Worm (Caenorhabditis elegans): ENCODE data around the gene F20D1.3.
A peak's percentile ranks its signal among the peaks of the same experiment; 100 is the strongest.

Gene F20D1.3

DNA sequence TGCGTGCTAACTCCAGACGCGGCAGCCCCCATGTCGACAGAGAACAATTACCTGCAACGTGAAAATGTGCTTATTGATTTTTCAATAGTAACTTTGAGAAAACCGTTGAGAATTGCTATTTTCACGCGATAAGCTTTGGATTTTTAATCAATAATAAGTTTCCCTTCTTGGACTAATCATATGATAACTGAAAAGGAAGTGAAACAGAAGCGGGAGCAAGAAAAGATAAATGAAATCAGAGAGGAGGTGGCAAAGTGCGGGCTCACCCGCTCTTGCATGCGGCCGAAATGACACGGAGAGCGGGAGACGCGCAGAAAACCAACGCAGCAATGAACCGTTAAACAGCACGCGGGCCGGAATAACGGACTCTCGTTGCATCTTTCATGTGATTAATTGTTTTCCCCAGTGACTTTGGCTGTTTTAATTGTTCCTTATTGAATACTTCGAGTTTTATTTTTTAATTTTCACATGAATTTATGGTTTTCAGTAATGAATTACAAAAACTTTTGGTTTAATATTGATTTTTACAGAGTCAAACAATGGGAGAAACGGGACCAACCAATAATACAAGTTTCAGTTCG lies 5.6 kb upstream of the F20D1.3 start, which contains the start of the genes flwr-1 and tbc-1 (continued):
- no peak for TF ChIP-seq ceh-88 (GFP tag; IDR thresholded peaks at IDR 0.05)
- TF ChIP-seq nhr-84 (tag; optimal IDR thresholded peaks at IDR 0.05), result no peak
- TF ChIP-seq snpc-4 (tag; optimal IDR thresholded peaks at IDR 0.05), result peak; percentile 18
- no peak for TF ChIP-seq mab-9 (GFP tag; IDR thresholded peaks at IDR 0.05)
- peak; percentile 38 for TF ChIP-seq nhr-47 (tag; optimal IDR thresholded peaks at IDR 0.05)
- TF ChIP-seq ztf-11 (tag; optimal IDR thresholded peaks at IDR 0.05), result no peak
- no peak for TF ChIP-seq hpl-2 (GFP tag; optimal IDR thresholded peaks at IDR 0.05)
- TF ChIP-seq Y116A8C.19 (tag; optimal IDR thresholded peaks at IDR 0.05; ENCODE audit: borderline replicate concordance), result no peak
- no peak for TF ChIP-seq fkh-4 (tag; optimal IDR thresholded peaks at IDR 0.05; ENCODE audit: borderline replicate concordance)
- peak; percentile 17 for TF ChIP-seq nhr-20 (tag; optimal IDR thresholded peaks at IDR 0.05)
- TF ChIP-seq egl-13 (tag; optimal IDR thresholded peaks at IDR 0.05), result no peak
- no peak for TF ChIP-seq efl-1 (optimal IDR thresholded peaks at IDR 0.05)
- peak in 1 of 2 experiments; percentile 59 for TF ChIP-seq efl-1 (GFP tag; optimal IDR thresholded peaks at IDR 0.05 in 1 of 2)
- no peak for TF ChIP-seq aha-1 (tag; optimal IDR thresholded peaks at IDR 0.05)
- no peak for TF ChIP-seq ceh-63 (GFP tag; optimal IDR thresholded peaks at IDR 0.05)
- TF ChIP-seq blmp-1 (tag; optimal IDR thresholded peaks at IDR 0.05), result no peak
- no peak for TF ChIP-seq pqm-1 (tag; optimal IDR thresholded peaks at IDR 0.05)
- TF ChIP-seq lin-14 (GFP tag; optimal IDR thresholded peaks at IDR 0.05), result peak; percentile 53
- TF ChIP-seq lin-39 (tag; optimal IDR thresholded peaks at IDR 0.05), result no peak
- no peak for TF ChIP-seq unc-98 (GFP tag; IDR thresholded peaks at IDR 0.05)
- TF ChIP-seq nhr-28 (tag; optimal IDR thresholded peaks at IDR 0.05), result no peak
- TF ChIP-seq nhr-76 (tag; optimal IDR thresholded peaks at IDR 0.05), result no peak
- no peak for TF ChIP-seq C04F5.9 (tag; optimal IDR thresholded peaks at IDR 0.05)
- peak in 1 of 3 experiments; percentile 32 for TF ChIP-seq dpl-1 (GFP tag; optimal IDR thresholded peaks at IDR 0.05)
- peak; percentile 49 for TF ChIP-seq snu-23 (GFP tag; optimal IDR thresholded peaks at IDR 0.05)
- no peak for TF ChIP-seq unc-86 (tag; optimal IDR thresholded peaks at IDR 0.05)
- TF ChIP-seq pag-3 (tag; optimal IDR thresholded peaks at IDR 0.05; ENCODE audit: borderline replicate concordance, insufficient read depth), result no peak
- no peak for TF ChIP-seq elt-3 (tag; optimal IDR thresholded peaks at IDR 0.05)
- no peak for TF ChIP-seq hlh-4 (tag; optimal IDR thresholded peaks at IDR 0.05)
- TF ChIP-seq xbp-1 (tag; optimal IDR thresholded peaks at IDR 0.05), result peak; percentile 41
- no peak for TF ChIP-seq efl-3 (GFP tag; optimal IDR thresholded peaks at IDR 0.05)
- TF ChIP-seq aly-2 (tag; optimal IDR thresholded peaks at IDR 0.05), result no peak

ce11 chrX:14973085-14973484 lies 2.8 kb upstream of the F20D1.3 start:
- TF ChIP-seq skn-1 (tag; optimal IDR thresholded peaks at IDR 0.05) (no peak), ets-5 (GFP tag; IDR thresholded peaks at IDR 0.05) (no peak), nhr-85 (tag) (peak; percentile 54), nhr-20 (tag; optimal IDR thresholded peaks at IDR 0.05) (no peak), dsc-1 (tag; optimal IDR thresholded peaks at IDR 0.05) (no peak), ceh-8 (GFP tag; optimal IDR thresholded peaks at IDR 0.05) (no peak), pax-3 (tag; optimal IDR thresholded peaks at IDR 0.05) (no peak), vab-15 (tag; optimal IDR thresholded peaks at IDR 0.05) (no peak), tbx-2 (tag; optimal IDR thresholded peaks at IDR 0.05) (no peak), C34B4.2 (tag; optimal IDR thresholded peaks at IDR 0.05) (no peak), efl-1 (optimal IDR thresholded peaks at IDR 0.05) (no peak), efl-1 (GFP tag; optimal IDR thresholded peaks at IDR 0.05 in 1 of 2) (peak in 1 of 2 experiments; percentile 89), mdl-1 (tag; optimal IDR thresholded peaks at IDR 0.05) (no peak), sox-4 (tag; optimal IDR thresholded peaks at IDR 0.05) (no peak), C16A3.4 (tag; optimal IDR thresholded peaks at IDR 0.05) (no peak), fos-1 (tag; optimal IDR thresholded peaks at IDR 0.05) (no peak)
